Worm (Caenorhabditis elegans): Measurements from ENCODE around the gene F14F8.14.

ce11 chrV:16683359-16683758 lies 16.8 kb upstream of the F14F8.14 start:
- TF ChIP-seq fos-1 (tag; optimal IDR thresholded peaks at IDR 0.05) (no peak), nhr-28 (tag; optimal IDR thresholded peaks at IDR 0.05) (no peak), unc-62 (GFP tag; optimal IDR thresholded peaks at IDR 0.05) (no peak), blmp-1 (tag; optimal IDR thresholded peaks at IDR 0.05) (no peak), nhr-76 (tag; optimal IDR thresholded peaks at IDR 0.05) (no peak), lin-15B (tag; optimal IDR thresholded peaks at IDR 0.05) (no peak)
